Worm (Caenorhabditis elegans) whole organism, L4 larva: ENCODE results near the gene F22E5.8.
A peak's percentile ranks its signal among the peaks of the same experiment; 100 is the strongest.
"Not testable (repeated sequence)": the region's sequence is repeated elsewhere in the genome, so short reads cannot be mapped to it uniquely, and the experiment has no call there.

ENCODE experiments used
- F49E8.2 ChIP-seq: sonication (generic microtip); optimal IDR thresholded peaks from 2 replicates; lab custom pipeline; 2016; ENCODE audit warnings: missing compliant biosample characterization, mild to moderate bottlenecking, missing genetic modification characterization, borderline replicate concordance
- R02D3.7 ChIP-seq: fragments of 150-350 bp; sonication (generic microtip); optimal IDR thresholded peaks from 3 replicates; lab custom pipeline; 2014; ENCODE audit warnings: missing biosample characterization, missing genetic modification characterization
- Y5F2A.4 ChIP-seq: fragments of 200-800 bp; sonication (Bioruptor generic); optimal IDR thresholded peaks from 2 replicates; lab custom pipeline; 2018; ENCODE audit warnings: mild to moderate bottlenecking, missing genetic modification characterization, missing compliant biosample characterization
- ZK546.5 ChIP-seq, 2 experiments: sonication (generic microtip); optimal IDR thresholded peaks; 2 replicates each; lab custom pipeline; 2017; ENCODE audit warnings: missing biosample characterization in 2 of 2, missing genetic modification characterization in 2 of 2
- aha-1 ChIP-seq: fragments of 150-350 bp; peaks from one replicate; lab custom pipeline; 2014; ENCODE audit warnings: missing biosample characterization, missing genetic modification characterization
- ama-1 ChIP-seq: fragments of 150-350 bp; optimal IDR thresholded peaks from 2 replicates; lab custom pipeline; 2014; ENCODE audit warnings: inconsistent platforms, mixed read lengths
- attf-4 ChIP-seq: sonication (generic microtip); optimal IDR thresholded peaks from 3 replicates; lab custom pipeline; 2017; ENCODE audit warnings: missing biosample characterization, missing genetic modification characterization
- ceh-82 ChIP-seq: sonication (generic microtip); optimal IDR thresholded peaks from 2 replicates; lab custom pipeline; 2017; ENCODE audit warnings: missing biosample characterization, missing genetic modification characterization
- cey-2 ChIP-seq: sonication (generic microtip); optimal IDR thresholded peaks from 3 replicates; lab custom pipeline; 2017; ENCODE audit warnings: missing genetic modification characterization, mild to moderate bottlenecking, missing compliant biosample characterization, antibody characterized with exemption, borderline replicate concordance; ENCODE audit not compliant: insufficient read depth
- daf-16 ChIP-seq, 3 experiments: sonication (generic microtip); optimal IDR thresholded peaks; 2 replicates each; lab custom pipeline; 2016 to 2017; ENCODE audit warnings: missing genetic modification characterization in 3 of 3, missing genetic modification reagents in 3 of 3, mild to moderate bottlenecking in 2 of 3, missing compliant biosample characterization in 2 of 3, missing biosample characterization in 1 of 3, moderate library complexity in 1 of 3
- daf-19 ChIP-seq: fragments of 200-800 bp; sonication (Bioruptor generic); conservative IDR thresholded peaks from 2 replicates; pipeline ENCODE4 v1.3.6; 2022; ENCODE audit warnings: missing genetic modification characterization, missing compliant biosample characterization
- dmd-6 ChIP-seq: fragments of 200-800 bp; sonication (Bioruptor generic); IDR thresholded peaks from 2 replicates; pipeline ENCODE4 v1.3.6; 2022; ENCODE audit warnings: missing genetic modification reagents, missing genetic modification characterization, missing compliant biosample characterization
- egl-43 ChIP-seq: fragments of 200-800 bp; sonication (Bioruptor generic); IDR thresholded peaks from 2 replicates; pipeline ENCODE4 v1.3.6; 2022; ENCODE audit warnings: missing genetic modification reagents, missing genetic modification characterization, missing compliant biosample characterization
- fkh-10 ChIP-seq: fragments of 150-350 bp; optimal IDR thresholded peaks from 2 replicates; lab custom pipeline; 2014; ENCODE audit warnings: missing biosample characterization, missing genetic modification reagents, missing genetic modification characterization
- gei-8 ChIP-seq: fragments of 200-800 bp; sonication (Bioruptor generic); optimal IDR thresholded peaks from 2 replicates; lab custom pipeline; 2018; ENCODE audit warnings: mild to moderate bottlenecking, missing genetic modification characterization, missing compliant biosample characterization
- hlh-11 ChIP-seq: fragments of 200-800 bp; sonication (Bioruptor generic); optimal IDR thresholded peaks from 2 replicates; lab custom pipeline; 2018; ENCODE audit warnings: mild to moderate bottlenecking, missing genetic modification characterization, missing compliant biosample characterization
- lin-1 ChIP-seq: fragments of 200-800 bp; sonication (Bioruptor generic); IDR thresholded peaks from 2 replicates; pipeline ENCODE4 v1.3.6; 2022; ENCODE audit warnings: missing genetic modification reagents, missing genetic modification characterization, missing compliant biosample characterization
- lin-15B ChIP-seq: fragments of 150-350 bp; sonication (generic microtip); optimal IDR thresholded peaks from 3 replicates; lab custom pipeline; 2014; ENCODE audit warnings: missing biosample characterization, missing genetic modification characterization
- lir-3 ChIP-seq: sonication (generic microtip); optimal IDR thresholded peaks from 2 replicates; lab custom pipeline; 2016; ENCODE audit warnings: mild to moderate bottlenecking, missing genetic modification characterization, missing compliant biosample characterization
- madf-9 ChIP-seq: fragments of 200-800 bp; sonication (Bioruptor generic); conservative IDR thresholded peaks from 2 replicates; pipeline ENCODE4 v1.3.6; 2022; ENCODE audit warnings: missing genetic modification reagents, missing genetic modification characterization, missing compliant biosample characterization
- mdl-1 ChIP-seq, 2 experiments: fragments of 150-350 bp in 1 of 2; sonication (generic microtip) in 1 of 2; optimal IDR thresholded peaks; 2 replicates each; lab custom pipeline; 2014 to 2017; ENCODE audit warnings: missing biosample characterization in 2 of 2, missing genetic modification characterization in 2 of 2
- mes-2 ChIP-seq: sonication (generic microtip); optimal IDR thresholded peaks from 2 replicates; lab custom pipeline; 2016; ENCODE audit warnings: missing genotype, mild to moderate bottlenecking, missing genetic modification characterization, missing compliant biosample characterization; ENCODE audit not compliant: poor library complexity, severe bottlenecking
- mxl-3 ChIP-seq: fragments of 200-800 bp; sonication (Bioruptor generic); optimal IDR thresholded peaks from 2 replicates; lab custom pipeline; 2018; ENCODE audit warnings: mild to moderate bottlenecking, missing genetic modification characterization, missing compliant biosample characterization
- nhr-10 ChIP-seq: fragments of 150-350 bp; optimal IDR thresholded peaks from 2 replicates; lab custom pipeline; 2014; ENCODE audit warnings: missing biosample characterization, missing genetic modification characterization
- nhr-102 ChIP-seq: sonication (generic microtip); optimal IDR thresholded peaks from 2 replicates; lab custom pipeline; 2016; ENCODE audit warnings: mild to moderate bottlenecking, missing genetic modification characterization, moderate library complexity, missing compliant biosample characterization
- nhr-237 ChIP-seq: sonication (generic microtip); optimal IDR thresholded peaks from 2 replicates; lab custom pipeline; 2017; ENCODE audit warnings: missing biosample characterization, missing genetic modification characterization
- nhr-28 ChIP-seq: fragments of 150-350 bp; optimal IDR thresholded peaks from 2 replicates; lab custom pipeline; 2014; ENCODE audit warnings: missing biosample characterization, missing genetic modification characterization
- nhr-77 ChIP-seq: fragments of 150-350 bp; optimal IDR thresholded peaks from 2 replicates; lab custom pipeline; 2014; ENCODE audit warnings: missing biosample characterization, missing genetic modification characterization
- pha-4 ChIP-seq, 2 experiments: fragments of 150-350 bp in 1 of 2; fragments of 200-800 bp in 1 of 2; sonication (Bioruptor generic) in 1 of 2; IDR thresholded peaks in 1 of 2; optimal IDR thresholded peaks in 1 of 2; 2 replicates each; pipeline versions ENCODE4 v1.3.6 to Lab custom; 2014 to 2022; ENCODE audit warnings: missing genetic modification characterization in 2 of 2, missing genetic modification reagents in 2 of 2, missing biosample characterization in 1 of 2, missing compliant biosample characterization in 1 of 2
- php-3 ChIP-seq: fragments of 200-800 bp; sonication (Bioruptor generic); IDR thresholded peaks from 2 replicates; pipeline ENCODE4 v1.3.6; 2022; ENCODE audit warnings: missing genetic modification reagents, missing genetic modification characterization, missing compliant biosample characterization
- pqm-1 ChIP-seq: sonication (generic microtip); optimal IDR thresholded peaks from 2 replicates; lab custom pipeline; 2017; ENCODE audit warnings: missing biosample characterization, missing genetic modification characterization
- saeg-2 ChIP-seq: fragments of 200-800 bp; sonication (Bioruptor generic); IDR thresholded peaks from 2 replicates; pipeline ENCODE4 v1.3.6; 2022; ENCODE audit warnings: missing genetic modification reagents, missing genetic modification characterization, missing compliant biosample characterization
- set-16 ChIP-seq: fragments of 200-800 bp; sonication (Bioruptor generic); IDR thresholded peaks from 2 replicates; pipeline ENCODE4 v1.3.6; 2022; ENCODE audit warnings: missing genetic modification reagents, missing genetic modification characterization, missing compliant biosample characterization
- tag-97 ChIP-seq: fragments of 200-800 bp; sonication (Bioruptor generic); IDR thresholded peaks from 2 replicates; pipeline ENCODE4 v1.3.6; 2022; ENCODE audit warnings: missing genetic modification characterization, missing compliant biosample characterization
- unc-62 ChIP-seq, 3 experiments: fragments of 150-350 bp in 1 of 3; sonication (generic microtip); optimal IDR thresholded peaks in 2 of 3; peaks in 1 of 3; 1 replicate in 1 of 3; 2 replicates in 2 of 3; lab custom pipeline; 2014 to 2017; ENCODE audit warnings: missing biosample characterization in 3 of 3, missing genetic modification characterization in 3 of 3, missing genetic modification reagents in 3 of 3, missing genotype in 1 of 3
- ztf-7 ChIP-seq: fragments of 150-350 bp; optimal IDR thresholded peaks from 2 replicates; lab custom pipeline; 2014; ENCODE audit warnings: missing biosample characterization, missing genetic modification characterization

The F22E5.8 gene

DNA sequence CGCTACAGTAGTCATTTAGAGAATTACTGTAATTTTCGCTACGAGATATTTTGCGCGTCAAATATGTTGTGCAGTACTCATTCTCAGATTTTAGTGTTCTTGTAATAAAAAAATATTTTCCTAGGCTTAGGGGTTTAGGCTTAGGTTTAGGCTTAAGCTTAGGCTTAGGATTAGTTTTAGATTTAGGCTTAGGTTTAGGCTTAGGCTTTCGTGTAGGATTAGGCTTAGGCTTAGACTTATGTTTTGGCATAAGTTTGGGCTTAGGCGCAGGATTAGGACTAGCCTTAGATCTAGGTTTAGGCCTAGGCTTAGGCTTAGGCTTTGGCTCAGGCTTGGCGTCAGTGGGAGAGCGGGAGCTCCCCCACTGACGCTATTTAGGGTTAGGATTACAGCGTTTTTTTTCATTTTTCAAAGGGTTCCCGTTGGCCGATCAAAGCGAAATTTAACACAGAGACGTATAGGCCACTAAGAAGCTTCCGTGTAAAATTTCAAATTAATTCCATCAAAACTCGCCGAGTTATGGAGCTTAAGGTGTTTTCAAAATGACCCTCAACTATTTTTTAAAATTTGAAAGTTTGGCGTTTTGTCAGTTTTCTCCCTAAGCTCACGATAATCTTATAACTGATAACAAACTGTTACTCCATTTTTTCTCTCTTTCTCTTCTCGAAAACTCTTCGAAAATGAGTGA, at the start of gene F22E5.8:
F22E5.8 (plus strand) TSS at position 638 of the 688 bp plus-strand sequence.
- TF ChIP-seq attf-4 (tag; lab: Kevin White, UChicago); daf-19 (GFP tag; lab: Robert Waterston, UW); ZK546.5 (tag; optimal IDR thresholded peaks at IDR 0.05; lab: Kevin White, UChicago): not testable (repeated sequence)
- TF ChIP-seq, all 104 proteins: peak for 0; not testable (repeated sequence) for 104

DNA sequence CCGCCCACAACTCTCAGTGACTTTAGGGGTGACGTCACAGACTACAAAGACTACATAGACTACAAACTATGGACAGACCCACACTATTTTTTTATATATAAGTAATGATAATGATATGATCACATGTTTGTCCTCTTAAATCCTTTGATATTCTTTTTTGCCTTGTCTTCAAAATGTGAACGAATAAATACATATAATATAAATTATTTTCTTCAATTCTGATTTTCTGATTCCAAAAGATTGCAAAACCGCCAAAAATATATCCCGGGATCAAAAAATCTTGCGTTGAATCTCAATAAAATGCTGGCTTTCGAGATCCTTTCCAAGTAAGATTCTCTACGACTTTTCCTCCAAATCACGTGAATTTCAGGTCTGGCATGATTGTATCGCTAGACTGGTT, 39.7 kb upstream of the F22E5.8 start, which contains the start of gene F33H12.1:
F33H12.1 (plus strand) TSS at position 301 of the 400 bp plus-strand sequence.
- not testable (repeated sequence) for TF ChIP-seq ama-1 (lab: Kevin White, UChicago); ceh-82 (tag; lab: Kevin White, UChicago); nhr-237 (tag; lab: Kevin White, UChicago)

DNA sequence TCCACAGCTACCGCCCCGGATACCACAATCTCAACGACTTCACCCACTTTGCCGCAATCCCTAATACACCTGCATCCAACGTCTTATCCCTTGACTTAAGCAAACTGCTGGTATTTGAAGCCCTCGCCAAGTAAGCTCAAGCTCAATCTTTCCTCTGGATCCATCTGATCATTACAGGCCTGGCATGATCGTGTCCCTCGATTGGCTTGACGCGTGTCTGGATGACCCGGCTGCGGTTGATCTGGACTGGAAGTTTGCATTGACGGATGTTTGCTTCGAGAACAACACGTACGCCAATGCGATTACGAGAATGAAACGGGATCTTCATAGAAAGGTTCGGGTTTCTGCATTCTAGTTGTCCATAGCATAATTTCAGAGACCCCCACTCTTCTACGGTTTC, 38.9 kb upstream of the F22E5.8 start:
- no peak for TF ChIP-seq fkh-10 (GFP tag; lab: Kevin White, UChicago)
- peak; percentile 91 for TF ChIP-seq aha-1

DNA sequence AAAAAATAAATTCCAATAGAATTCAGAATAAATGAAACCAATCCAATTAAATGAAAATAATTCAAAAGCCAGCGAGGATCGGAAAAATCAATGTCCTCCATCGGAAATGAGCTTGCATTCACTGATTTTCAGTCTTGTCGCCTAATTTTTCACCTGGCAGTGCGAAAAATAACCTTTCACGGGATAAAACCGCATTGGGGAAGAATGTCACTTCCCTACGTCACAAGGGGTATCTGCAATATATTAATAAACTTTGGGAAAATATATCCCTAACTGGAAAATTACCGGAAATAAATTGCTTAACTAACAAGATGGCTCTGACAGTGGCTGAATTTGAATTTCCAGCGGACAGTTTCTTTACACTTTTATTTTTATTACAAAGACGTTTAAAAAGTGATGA, 34.5 kb upstream of the F22E5.8 start, which contains the start of gene sri-77:
sri-77 (minus strand) TSS at position 101 of the 400 bp plus-strand sequence.
- TF ChIP-seq tag-97 = no peak
- no peak for TF ChIP-seq cey-2
- TF ChIP-seq mxl-3 = no peak
- TF ChIP-seq ztf-7 (tag; lab: Kevin White, UChicago) = no peak
- TF ChIP-seq set-16 (GFP tag; lab: Robert Waterston, UW) = no peak
- no peak for TF ChIP-seq nhr-77 (tag; lab: Kevin White, UChicago)
- TF ChIP-seq lin-15B (tag; lab: Kevin White, UChicago) = no peak
- TF ChIP-seq Y5F2A.4 (GFP tag; lab: Kevin White, UChicago) = no peak
- no peak for TF ChIP-seq madf-9 (GFP tag; lab: Robert Waterston, UW)
- TF ChIP-seq nhr-28 (tag; lab: Kevin White, UChicago) = no peak
- TF ChIP-seq mes-2 (tag; lab: Kevin White, UChicago) = no peak
- no peak for TF ChIP-seq nhr-237 (tag; lab: Kevin White, UChicago)
- no peak for TF ChIP-seq R02D3.7
- TF ChIP-seq nhr-10 (tag; lab: Kevin White, UChicago) = no peak
- no peak for TF ChIP-seq unc-62 (GFP tag; optimal IDR thresholded peaks at IDR 0.05 in 1 of 2; lab: Kevin White, UChicago)
- TF ChIP-seq unc-62 (tag; optimal IDR thresholded peaks at IDR 0.05; lab: Kevin White, UChicago) = no peak
- TF ChIP-seq egl-43 (GFP tag; lab: Robert Waterston, UW) = no peak
- no peak for TF ChIP-seq saeg-2
- TF ChIP-seq gei-8 (GFP tag; lab: Kevin White, UChicago) = no peak
- TF ChIP-seq lir-3 (tag; lab: Kevin White, UChicago) = no peak

DNA sequence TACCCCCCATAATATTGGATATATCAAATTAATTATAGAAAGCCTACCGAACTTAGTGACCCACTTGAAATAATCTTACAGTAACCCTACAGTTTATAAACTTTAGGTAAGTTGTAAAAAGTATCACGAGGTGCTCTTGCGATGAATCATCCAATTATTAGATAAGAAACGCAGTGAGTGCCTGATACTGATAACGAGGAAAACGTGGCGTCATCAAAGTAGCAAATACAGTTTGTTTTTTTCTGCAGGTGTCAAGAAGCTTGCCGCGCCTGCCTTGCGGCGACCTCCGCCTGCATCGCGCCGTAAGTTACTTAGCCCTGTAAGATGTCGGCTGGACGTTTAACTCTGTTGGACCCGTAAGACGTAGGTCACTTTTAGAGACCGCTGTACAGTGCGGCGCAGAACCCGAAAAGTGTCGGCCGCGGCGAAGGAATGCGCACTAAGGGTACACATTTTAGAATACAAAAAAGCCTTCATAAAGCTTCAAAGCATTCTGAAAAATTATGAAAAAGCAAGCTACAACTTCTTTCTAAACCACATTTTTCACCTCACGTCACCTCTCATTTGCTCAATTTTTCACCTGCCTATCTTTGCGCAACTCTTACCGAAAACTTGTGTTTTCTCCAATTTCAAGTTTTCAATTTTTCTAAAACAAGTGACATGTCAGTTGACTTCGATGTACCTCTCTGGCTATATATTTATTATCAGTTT, 29.5 kb upstream of the F22E5.8 start, which contains the start of gene sri-38:
sri-38 (plus strand) TSS at position 661 of the 711 bp plus-strand sequence.
- TF ChIP-seq pha-4 (GFP tag; IDR thresholded peaks at IDR 0.05; lab: Robert Waterston, UW) (no peak), pha-4 (tag; optimal IDR thresholded peaks at IDR 0.05; lab: Kevin White, UChicago) (no peak), pqm-1 (peak; percentile 77), lin-1 (peak; percentile 49; the same call in 1 of the 2 replicates), mdl-1 (tag; optimal IDR thresholded peaks at IDR 0.05; lab: Kevin White, UChicago) (peak in 1 of 2 experiments; percentile 3), hlh-11 (tag; lab: Kevin White, UChicago) (peak; percentile 67), mxl-3 (peak; percentile 17), dmd-6 (GFP tag; lab: Robert Waterston, UW) (peak; percentile 62), F49E8.2 (tag; lab: Kevin White, UChicago) (no peak), nhr-102 (tag; lab: Kevin White, UChicago) (peak; percentile 45), madf-9 (GFP tag; lab: Robert Waterston, UW) (no peak), php-3 (GFP tag; lab: Robert Waterston, UW) (peak; percentile 72), daf-16 (GFP tag; optimal IDR thresholded peaks at IDR 0.05; lab: Kevin White, UChicago) (no peak), daf-16 (tag; optimal IDR thresholded peaks at IDR 0.05; lab: Kevin White, UChicago) (peak; percentile 49), nhr-28 (tag; lab: Kevin White, UChicago) (peak; percentile 65)
- TF ChIP-seq, all 104 proteins: peak for 10
